Worm (Caenorhabditis elegans): ENCODE data around the gene ZC395.11.

DNA sequence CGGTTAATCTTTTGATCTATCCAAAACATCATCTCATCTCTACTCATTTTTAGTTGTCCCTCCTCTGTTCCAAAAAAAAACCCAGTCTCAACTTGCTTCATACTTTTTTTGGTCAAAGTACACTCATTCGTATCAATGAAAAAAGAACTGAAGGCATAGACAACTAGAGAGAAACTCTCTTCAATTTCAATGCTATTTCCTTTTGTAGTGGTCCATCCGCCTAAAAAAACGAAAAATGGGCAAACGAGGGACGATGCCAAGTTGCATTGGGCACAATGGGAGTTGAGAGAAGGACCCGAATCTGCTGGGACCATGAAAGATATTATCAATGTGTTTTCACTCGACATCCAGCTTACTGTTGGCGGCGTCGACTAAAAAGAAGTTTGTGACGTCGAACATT is 5.9 kb downstream of the ZC395.11 start:
- TF ChIP-seq lin-39 (tag; optimal IDR thresholded peaks at IDR 0.05) (peak; percentile 1), unc-62 (GFP tag; optimal IDR thresholded peaks at IDR 0.05) (no peak), nhr-28 (tag; optimal IDR thresholded peaks at IDR 0.05) (no peak), mdl-1 (tag; optimal IDR thresholded peaks at IDR 0.05) (no peak), jun-1 (tag; optimal IDR thresholded peaks at IDR 0.05) (no peak), nhr-12 (tag; optimal IDR thresholded peaks at IDR 0.05) (no peak)

All from whole organism, L3 larva.